Worm (Caenorhabditis elegans) whole organism, early embryonic: ENCODE data around the gene lrch-1.

Experiments used
- F13C5.2 ChIP-seq: sonication (generic microtip); optimal IDR thresholded peaks from 2 replicates; lab custom pipeline; 2017; ENCODE audit warnings: mild to moderate bottlenecking, missing genetic modification characterization, inconsistent platforms, missing compliant biosample characterization
- ama-1 ChIP-seq: fragments of 150-350 bp; optimal IDR thresholded peaks from 2 replicates; lab custom pipeline; 2014
- ceh-13 ChIP-seq: fragments of 200-800 bp; sonication (Bioruptor generic); optimal IDR thresholded peaks from 2 replicates; lab custom pipeline; 2018; ENCODE audit warnings: mild to moderate bottlenecking, missing genetic modification characterization, missing compliant biosample characterization
- ceh-36 ChIP-seq: sonication (generic microtip); optimal IDR thresholded peaks from 2 replicates; lab custom pipeline; 2016; ENCODE audit warnings: missing genetic modification characterization, inconsistent platforms, missing compliant biosample characterization
- flt-1 ChIP-seq: fragments of 200-800 bp; sonication (Bioruptor generic); IDR thresholded peaks from 2 replicates; pipeline ENCODE4 v1.3.6; 2022; ENCODE audit warnings: missing genetic modification characterization, missing compliant biosample characterization
- hmbx-1 ChIP-seq: sonication (generic microtip); optimal IDR thresholded peaks from 2 replicates; lab custom pipeline; 2016; ENCODE audit warnings: mild to moderate bottlenecking, missing genetic modification characterization, missing compliant biosample characterization
- hmg-4 ChIP-seq: fragments of 200-800 bp; sonication (Bioruptor generic); optimal IDR thresholded peaks from 2 replicates; lab custom pipeline; 2018; ENCODE audit warnings: mild to moderate bottlenecking, missing genetic modification characterization, missing compliant biosample characterization
- hnd-1 ChIP-seq: sonication (generic microtip); optimal IDR thresholded peaks from 2 replicates; lab custom pipeline; 2016; ENCODE audit warnings: missing genetic modification characterization, missing compliant biosample characterization
- scrt-1 ChIP-seq: fragments of 200-800 bp; sonication (Bioruptor generic); IDR thresholded peaks from 2 replicates; pipeline ENCODE4 v1.3.6; 2022; ENCODE audit warnings: missing genetic modification characterization, missing compliant biosample characterization
- sea-1 ChIP-seq: fragments of 200-800 bp; sonication (Bioruptor generic); conservative IDR thresholded peaks from 2 replicates; pipeline ENCODE4 v1.3.6; 2022; ENCODE audit warnings: missing genetic modification characterization, missing compliant biosample characterization
- tbx-37 ChIP-seq: fragments of 200-800 bp; sonication (Bioruptor generic); conservative IDR thresholded peaks from 2 replicates; pipeline ENCODE4 v1.3.6; 2022; ENCODE audit warnings: missing genetic modification reagents, missing genetic modification characterization, missing compliant biosample characterization
- tra-4 ChIP-seq: sonication (generic microtip); optimal IDR thresholded peaks from 2 replicates; lab custom pipeline; 2017; ENCODE audit warnings: missing genetic modification characterization, missing compliant biosample characterization

DNA sequence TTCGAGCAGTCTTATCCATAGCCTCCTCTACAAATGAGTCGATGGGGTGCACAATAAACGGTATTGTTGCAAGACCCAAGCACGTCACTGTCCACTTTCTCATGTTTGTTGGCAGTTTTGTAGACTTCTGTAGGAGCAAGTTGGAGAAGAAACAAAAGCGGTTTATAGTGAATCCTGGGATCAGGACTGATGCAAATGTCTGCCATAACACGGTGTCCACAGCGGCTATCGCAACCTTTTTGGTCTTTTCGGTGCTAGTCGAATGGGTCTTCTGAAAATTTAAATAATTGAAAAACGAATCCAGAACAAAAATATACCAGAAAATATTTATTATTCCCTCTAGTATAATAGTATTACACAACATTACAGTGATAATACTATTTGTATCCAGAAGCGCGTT, 11.1 kb downstream of the lrch-1 start:
- no peak for TF ChIP-seq hnd-1 (tag; lab: Kevin White, UChicago)
- no peak for TF ChIP-seq ceh-13 (GFP tag; lab: Kevin White, UChicago)
- TF ChIP-seq ama-1 (lab: Kevin White, UChicago): no peak
- TF ChIP-seq flt-1: no peak
- no peak for TF ChIP-seq scrt-1 (GFP tag; lab: Robert Waterston, UW)
- TF ChIP-seq hmbx-1 (tag; lab: Kevin White, UChicago): no peak
- no peak for TF ChIP-seq ceh-36 (tag; lab: Kevin White, UChicago)
- TF ChIP-seq tra-4 (tag; lab: Kevin White, UChicago): no peak
- TF ChIP-seq F13C5.2: no peak
- TF ChIP-seq sea-1 (GFP tag; lab: Robert Waterston, UW): no peak
- no peak for TF ChIP-seq tbx-37 (GFP tag; lab: Robert Waterston, UW)
- no peak for TF ChIP-seq hmg-4 (GFP tag; lab: Kevin White, UChicago)
